Worm (Caenorhabditis elegans) whole organism, L4 larva: ENCODE measurements around the gene vha-1.
A peak's percentile ranks its signal among the peaks of the same experiment; 100 is the strongest.

Experiments used
- F26F4.8 ChIP-seq: fragments of 200-800 bp; sonication (Bioruptor generic); conservative IDR thresholded peaks from 2 replicates; pipeline ENCODE4 v1.3.6; 2022; ENCODE audit warnings: missing genetic modification characterization, missing compliant biosample characterization
- R02D3.7 ChIP-seq: fragments of 150-350 bp; sonication (generic microtip); optimal IDR thresholded peaks from 3 replicates; lab custom pipeline; 2014; ENCODE audit warnings: missing biosample characterization, missing genetic modification characterization
- T26A8.4 ChIP-seq: fragments of 200-800 bp; sonication (Bioruptor generic); IDR thresholded peaks from 2 replicates; pipeline ENCODE4 v1.3.6; 2022; ENCODE audit warnings: missing genetic modification characterization, missing compliant biosample characterization
- Y48G9A.11 ChIP-seq: fragments of 200-800 bp; sonication (Bioruptor generic); IDR thresholded peaks from 2 replicates; pipeline ENCODE4 v1.3.6; 2022; ENCODE audit warnings: missing genetic modification reagents, missing genetic modification characterization, missing compliant biosample characterization
- Y5F2A.4 ChIP-seq: fragments of 200-800 bp; sonication (Bioruptor generic); optimal IDR thresholded peaks from 2 replicates; lab custom pipeline; 2018; ENCODE audit warnings: mild to moderate bottlenecking, missing genetic modification characterization, missing compliant biosample characterization
- Y75B8A.6 ChIP-seq: fragments of 200-800 bp; sonication (Bioruptor generic); IDR thresholded peaks from 2 replicates; pipeline ENCODE4 v1.3.6; 2022; ENCODE audit warnings: missing genetic modification reagents, missing genetic modification characterization, missing compliant biosample characterization
- aly-2 ChIP-seq: sonication (generic microtip); optimal IDR thresholded peaks from 2 replicates; lab custom pipeline; 2018; ENCODE audit warnings: missing biosample characterization, missing genetic modification characterization
- ceh-28 ChIP-seq: fragments of 150-350 bp; optimal IDR thresholded peaks from 2 replicates; lab custom pipeline; 2014; ENCODE audit warnings: missing biosample characterization, missing genetic modification reagents, missing genetic modification characterization
- daf-16 ChIP-seq, 3 experiments: sonication (generic microtip); optimal IDR thresholded peaks; 2 replicates each; lab custom pipeline; 2016 to 2017; ENCODE audit warnings: missing genetic modification characterization in 3 of 3, missing genetic modification reagents in 3 of 3, mild to moderate bottlenecking in 2 of 3, missing compliant biosample characterization in 2 of 3, missing biosample characterization in 1 of 3, moderate library complexity in 1 of 3
- daf-19 ChIP-seq: fragments of 200-800 bp; sonication (Bioruptor generic); conservative IDR thresholded peaks from 2 replicates; pipeline ENCODE4 v1.3.6; 2022; ENCODE audit warnings: missing genetic modification characterization, missing compliant biosample characterization
- daf-8 ChIP-seq: fragments of 200-800 bp; sonication (Bioruptor generic); IDR thresholded peaks from 2 replicates; pipeline ENCODE4 v1.3.6; 2022; ENCODE audit warnings: missing genetic modification characterization, missing compliant biosample characterization
- dpl-1 ChIP-seq: fragments of 150-350 bp; optimal IDR thresholded peaks from 2 replicates; lab custom pipeline; 2014; ENCODE audit warnings: missing biosample characterization, missing genetic modification reagents, missing genetic modification characterization
- duxl-1 ChIP-seq: sonication (generic microtip); optimal IDR thresholded peaks from 2 replicates; lab custom pipeline; 2016; ENCODE audit warnings: mild to moderate bottlenecking, missing genetic modification characterization, moderate library complexity, missing compliant biosample characterization; ENCODE audit not compliant: poor library complexity
- egl-43 ChIP-seq: fragments of 200-800 bp; sonication (Bioruptor generic); IDR thresholded peaks from 2 replicates; pipeline ENCODE4 v1.3.6; 2022; ENCODE audit warnings: missing genetic modification reagents, missing genetic modification characterization, missing compliant biosample characterization
- hlh-30 ChIP-seq: sonication (generic microtip); optimal IDR thresholded peaks from 2 replicates; lab custom pipeline; 2017; ENCODE audit warnings: antibody characterized with exemption, mild to moderate bottlenecking, missing genetic modification characterization, missing compliant biosample characterization; ENCODE audit not compliant: insufficient read depth
- lin-29 ChIP-seq: fragments of 200-800 bp; sonication (Bioruptor generic); IDR thresholded peaks from 2 replicates; pipeline ENCODE4 v1.3.6; 2022; ENCODE audit warnings: missing genetic modification reagents, missing genetic modification characterization, missing compliant biosample characterization
- lsy-2 ChIP-seq, 2 experiments: fragments of 150-350 bp in 1 of 2; sonication (generic microtip) in 1 of 2; optimal IDR thresholded peaks; 2 replicates each; lab custom pipeline; 2014 to 2017; ENCODE audit warnings: missing biosample characterization in 2 of 2, missing genetic modification characterization in 2 of 2
- nhr-11 ChIP-seq: fragments of 150-350 bp; optimal IDR thresholded peaks from 2 replicates; lab custom pipeline; 2014; ENCODE audit warnings: missing biosample characterization, missing genetic modification characterization
- nhr-111 ChIP-seq: fragments of 200-800 bp; sonication (Bioruptor generic); optimal IDR thresholded peaks from 2 replicates; lab custom pipeline; 2018; ENCODE audit warnings: mild to moderate bottlenecking, missing genetic modification characterization, missing compliant biosample characterization
- nhr-237 ChIP-seq: sonication (generic microtip); optimal IDR thresholded peaks from 2 replicates; lab custom pipeline; 2017; ENCODE audit warnings: missing biosample characterization, missing genetic modification characterization
- nhr-28 ChIP-seq: fragments of 150-350 bp; optimal IDR thresholded peaks from 2 replicates; lab custom pipeline; 2014; ENCODE audit warnings: missing biosample characterization, missing genetic modification characterization
- php-3 ChIP-seq: fragments of 200-800 bp; sonication (Bioruptor generic); IDR thresholded peaks from 2 replicates; pipeline ENCODE4 v1.3.6; 2022; ENCODE audit warnings: missing genetic modification reagents, missing genetic modification characterization, missing compliant biosample characterization
- saeg-2 ChIP-seq: fragments of 200-800 bp; sonication (Bioruptor generic); IDR thresholded peaks from 2 replicates; pipeline ENCODE4 v1.3.6; 2022; ENCODE audit warnings: missing genetic modification reagents, missing genetic modification characterization, missing compliant biosample characterization
- snpc-1.2 ChIP-seq: fragments of 200-800 bp; sonication (Bioruptor generic); IDR thresholded peaks from 2 replicates; pipeline ENCODE4 v1.3.6; 2022; ENCODE audit warnings: missing genetic modification reagents, missing genetic modification characterization, missing compliant biosample characterization
- snpc-4 ChIP-seq: fragments of 150-350 bp; optimal IDR thresholded peaks from 2 replicates; lab custom pipeline; 2014; ENCODE audit warnings: missing biosample characterization, missing genetic modification characterization
- spr-1 ChIP-seq: sonication (generic microtip); optimal IDR thresholded peaks from 2 replicates; lab custom pipeline; 2016; ENCODE audit warnings: mild to moderate bottlenecking, missing genetic modification characterization, missing compliant biosample characterization
- unc-130 ChIP-seq: sonication (generic microtip); optimal IDR thresholded peaks from 2 replicates; lab custom pipeline; 2016; ENCODE audit warnings: missing genetic modification reagents, missing genetic modification characterization, missing compliant biosample characterization
- unc-62 ChIP-seq, 3 experiments: fragments of 150-350 bp in 1 of 3; sonication (generic microtip); optimal IDR thresholded peaks in 2 of 3; peaks in 1 of 3; 1 replicate in 1 of 3; 2 replicates in 2 of 3; lab custom pipeline; 2014 to 2017; ENCODE audit warnings: missing biosample characterization in 3 of 3, missing genetic modification characterization in 3 of 3, missing genetic modification reagents in 3 of 3, missing genotype in 1 of 3
- vab-7 ChIP-seq: fragments of 200-800 bp; sonication (Bioruptor generic); IDR thresholded peaks from 2 replicates; pipeline ENCODE4 v1.3.6; 2022; ENCODE audit warnings: missing genetic modification reagents, missing genetic modification characterization, missing compliant biosample characterization
- zfp-3 ChIP-seq: fragments of 200-800 bp; sonication (Bioruptor generic); conservative IDR thresholded peaks from 2 replicates; pipeline ENCODE4 v1.3.6; 2022; ENCODE audit warnings: missing genetic modification reagents, missing genetic modification characterization, missing compliant biosample characterization
- zip-11 ChIP-seq: fragments of 200-800 bp; sonication (Bioruptor generic); IDR thresholded peaks from 2 replicates; pipeline ENCODE4 v1.3.6; 2022; ENCODE audit warnings: missing genetic modification characterization, missing compliant biosample characterization
- ztf-11 ChIP-seq: fragments of 150-350 bp; optimal IDR thresholded peaks from 2 replicates; lab custom pipeline; 2014; ENCODE audit warnings: missing biosample characterization, missing genetic modification characterization

vha-1 gene

DNA sequence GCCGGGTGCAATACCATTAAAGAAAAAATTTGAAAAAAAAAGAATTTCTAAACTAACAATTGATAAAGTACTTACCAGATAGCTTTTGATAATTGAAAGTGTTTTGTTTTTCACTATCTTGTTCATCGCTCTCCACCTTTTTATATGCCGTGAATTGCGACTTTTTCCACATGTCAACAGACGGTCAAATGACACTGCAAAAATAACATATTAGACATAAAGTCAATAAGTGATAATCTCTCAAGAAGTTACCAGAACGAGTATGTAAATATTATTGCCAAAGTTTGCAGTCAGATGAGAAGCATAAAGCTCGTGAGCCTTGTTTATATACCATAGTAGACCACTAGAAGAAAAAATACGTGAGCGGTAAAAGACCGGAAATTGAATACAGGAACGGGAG, 45.2 kb upstream of the vha-1 start, which contains the start of gene dao-6:
Gene dao-6 (minus strand): TSS at position 345 of the 400 bp plus-strand sequence.
- TF ChIP-seq Y75B8A.6 (GFP tag; lab: Robert Waterston, UW) (no peak), daf-16 (GFP tag; optimal IDR thresholded peaks at IDR 0.05; lab: Kevin White, UChicago) (no peak), daf-16 (tag; optimal IDR thresholded peaks at IDR 0.05; lab: Kevin White, UChicago) (peak; percentile 62), vab-7 (GFP tag; lab: Robert Waterston, UW) (no peak)

- TF ChIP-seq unc-62 (GFP tag; optimal IDR thresholded peaks at IDR 0.05 in 1 of 2; lab: Kevin White, UChicago) (no peak), unc-62 (tag; optimal IDR thresholded peaks at IDR 0.05; lab: Kevin White, UChicago) (no peak), R02D3.7 (tag; lab: Kevin White, UChicago) (no peak), ceh-28 (tag; lab: Kevin White, UChicago) (no peak), php-3 (GFP tag; lab: Robert Waterston, UW) (no peak), snpc-1.2 (GFP tag; lab: Robert Waterston, UW) (no peak), daf-8 (GFP tag; lab: Robert Waterston, UW) (no peak), spr-1 (tag; lab: Kevin White, UChicago) (no peak), daf-19 (GFP tag; lab: Robert Waterston, UW) (no peak), Y48G9A.11 (GFP tag; lab: Robert Waterston, UW) (no peak), duxl-1 (no peak), Y5F2A.4 (no peak), T26A8.4 (GFP tag; lab: Robert Waterston, UW) (no peak), F26F4.8 (no peak), snpc-4 (tag; lab: Kevin White, UChicago) (no peak), zip-11 (GFP tag; lab: Robert Waterston, UW) (no peak), ztf-11 (no peak), egl-43 (no peak)
- TF ChIP-seq, all 104 proteins: peak for 0
These were observed 42.1 kb upstream of the vha-1 start, which contains the start of gene hlh-4 for ce11 chrIII:9738954-9739353. Gene hlh-4 (minus strand): TSS chrIII:9739054.

DNA sequence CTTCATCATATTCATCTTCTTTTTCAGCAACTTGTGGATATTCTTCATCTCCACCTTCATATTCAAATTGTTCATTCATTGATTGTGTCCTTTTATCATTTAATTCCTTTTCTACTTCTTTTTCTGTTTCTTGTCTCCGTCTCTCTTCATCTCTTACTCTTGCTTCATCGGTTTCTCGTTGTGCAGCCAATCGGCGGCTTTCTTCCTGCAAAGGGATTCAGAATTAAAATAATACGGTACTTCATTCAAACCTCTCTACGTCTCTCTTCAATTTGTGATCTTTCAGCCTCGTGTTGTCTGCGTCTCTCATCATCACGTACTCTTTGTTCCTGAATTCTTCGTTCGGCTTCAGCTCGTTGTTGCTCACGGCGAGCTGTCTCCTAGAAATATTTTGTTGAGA, 40.4 kb upstream of the vha-1 start:
- TF ChIP-seq unc-62 (GFP tag; optimal IDR thresholded peaks at IDR 0.05 in 1 of 2; lab: Kevin White, UChicago) (peak in 1 of 2 experiments; percentile 87), unc-62 (tag; optimal IDR thresholded peaks at IDR 0.05; lab: Kevin White, UChicago) (no peak), nhr-28 (peak; percentile 15), lin-29 (GFP tag; lab: Robert Waterston, UW) (no peak), lsy-2 (tag; optimal IDR thresholded peaks at IDR 0.05; lab: Kevin White, UChicago) (peak in 1 of 2 experiments; percentile 28)

- no peak for TF ChIP-seq aly-2
- TF ChIP-seq hlh-30 (tag; lab: Kevin White, UChicago), result peak; percentile 7
- TF ChIP-seq daf-16 (GFP tag; optimal IDR thresholded peaks at IDR 0.05; lab: Kevin White, UChicago), result peak in 1 of 2 experiments; percentile 93
- no peak for TF ChIP-seq daf-16 (tag; optimal IDR thresholded peaks at IDR 0.05; lab: Kevin White, UChicago)
- no peak for TF ChIP-seq php-3 (GFP tag; lab: Robert Waterston, UW)
- TF ChIP-seq dpl-1 (GFP tag; lab: Kevin White, UChicago), result no peak
- peak; percentile 59 for TF ChIP-seq nhr-11 (tag; lab: Kevin White, UChicago)
- no peak for TF ChIP-seq nhr-111 (GFP tag; lab: Kevin White, UChicago)
- TF ChIP-seq, all 104 proteins: peak for 3
These were observed 39.1 kb upstream of the vha-1 start for ce11 chrIII:9741985-9742384.

- no peak for TF ChIP-seq saeg-2 (GFP tag; lab: Robert Waterston, UW)
- no peak for TF ChIP-seq aly-2
- TF ChIP-seq zfp-3 (GFP tag; lab: Robert Waterston, UW), result no peak
- TF ChIP-seq nhr-237 (tag; lab: Kevin White, UChicago), result no peak
- no peak for TF ChIP-seq unc-130 (GFP tag; lab: Kevin White, UChicago)
- TF ChIP-seq, all 104 proteins: peak for 0
These were observed 37.8 kb upstream of the vha-1 start, which contains the start of gene T05G5.1 for ce11 chrIII:9743239-9743638. Gene T05G5.1 (minus strand): TSS chrIII:9743339.
